Fruit fly (Drosophila melanogaster): ENCODE measurements around the gene CG13699.

The CG13699 gene

DNA sequence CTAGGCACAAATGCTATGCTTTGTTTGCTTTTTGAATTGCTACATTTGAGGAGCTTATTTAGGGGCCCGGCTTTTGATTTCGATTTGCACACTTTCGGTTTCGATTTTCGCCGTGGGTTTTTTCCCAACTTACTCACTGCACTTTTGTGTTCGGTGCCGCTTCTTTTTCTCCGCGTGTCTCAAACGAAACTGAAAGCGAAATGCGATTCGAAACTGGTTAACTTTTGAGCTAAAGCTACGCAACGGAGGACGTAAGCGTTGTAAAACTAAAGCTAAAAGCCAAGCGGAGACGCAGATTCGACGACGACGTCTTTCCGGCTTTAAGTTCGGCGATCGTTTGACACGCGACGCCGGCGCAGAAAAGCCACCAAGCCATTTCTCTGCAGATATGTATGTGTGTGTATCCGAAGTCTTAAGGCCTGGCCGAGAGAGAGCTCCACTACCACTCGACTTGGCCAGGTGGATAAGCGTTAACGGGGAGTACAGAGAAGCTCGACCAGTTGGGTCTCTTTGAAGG is at the start of gene CG13699:
TSS of gene CG13699 (minus strand) at position 349 of the 517 bp plus-strand sequence.
- TF ChIP-seq CG8478 (optimal IDR thresholded peaks at IDR 0.05): no peak
- no peak for TF ChIP-seq CTCF (optimal IDR thresholded peaks at IDR 0.05)

DNA sequence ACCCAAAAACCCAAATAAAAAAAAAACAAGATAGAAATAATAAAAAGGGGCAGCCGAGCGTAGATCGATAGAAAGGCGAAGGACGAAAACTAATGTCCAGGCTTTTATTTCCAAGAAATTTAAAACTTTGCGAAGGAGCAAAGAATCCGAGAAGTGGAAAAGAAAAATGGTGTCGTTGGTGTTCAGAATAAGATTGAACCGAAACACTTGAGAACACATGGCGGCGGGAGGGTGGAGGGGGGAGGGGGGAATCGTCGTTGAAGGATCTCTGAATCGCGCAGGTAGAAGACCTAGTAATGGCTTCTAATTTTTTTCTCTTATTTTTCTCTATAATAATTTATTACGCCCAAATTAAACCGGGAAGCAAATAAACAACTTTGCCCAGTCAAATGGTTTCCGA is 43.2 kb upstream of the CG13699 start:
- TF ChIP-seq CTCF (optimal IDR thresholded peaks at IDR 0.05) (no peak), CG8478 (optimal IDR thresholded peaks at IDR 0.05) (no peak)

DNA sequence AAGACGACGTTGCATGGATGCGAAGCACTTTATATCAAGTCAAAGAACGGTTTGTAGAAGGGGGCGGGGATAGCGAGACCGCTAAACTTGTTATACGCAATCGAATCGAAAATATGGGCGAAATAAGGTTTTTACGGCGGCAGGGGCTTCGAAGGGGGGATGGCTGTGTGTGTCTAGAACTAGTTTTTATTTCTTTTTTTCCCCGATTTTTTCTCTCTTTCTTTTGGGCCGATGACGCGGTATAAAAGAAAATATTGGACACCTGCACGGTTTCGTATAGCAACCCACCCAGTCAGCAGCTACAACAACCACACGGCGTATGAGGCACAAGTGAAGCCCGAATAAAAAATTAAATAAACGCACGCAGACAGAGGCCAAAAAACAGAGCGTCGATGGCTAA is 42.0 kb upstream of the CG13699 start:
- TF ChIP-seq CTCF (optimal IDR thresholded peaks at IDR 0.05) (no peak), CG8478 (optimal IDR thresholded peaks at IDR 0.05) (no peak)

DNA sequence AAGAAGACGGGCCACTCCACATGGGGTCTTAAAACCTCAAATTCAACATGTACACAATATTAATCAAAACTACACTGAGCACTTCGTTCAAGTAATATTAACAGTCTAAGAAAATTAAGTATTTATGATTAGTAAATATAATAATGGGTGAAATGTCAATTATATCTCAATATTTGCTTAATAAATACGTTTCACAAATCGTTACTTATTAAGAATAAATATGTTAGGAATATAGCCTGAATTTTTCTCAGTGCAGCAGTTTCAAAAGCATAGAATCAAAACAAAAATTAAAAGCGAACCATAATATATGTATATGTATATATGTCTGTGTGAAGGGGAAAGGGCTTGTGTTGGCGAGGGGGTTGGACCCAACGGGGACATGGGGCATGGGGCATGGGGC is 41.6 kb upstream of the CG13699 start:
- no peak for TF ChIP-seq CTCF (optimal IDR thresholded peaks at IDR 0.05)
- TF ChIP-seq CG8478 (optimal IDR thresholded peaks at IDR 0.05): no peak

DNA sequence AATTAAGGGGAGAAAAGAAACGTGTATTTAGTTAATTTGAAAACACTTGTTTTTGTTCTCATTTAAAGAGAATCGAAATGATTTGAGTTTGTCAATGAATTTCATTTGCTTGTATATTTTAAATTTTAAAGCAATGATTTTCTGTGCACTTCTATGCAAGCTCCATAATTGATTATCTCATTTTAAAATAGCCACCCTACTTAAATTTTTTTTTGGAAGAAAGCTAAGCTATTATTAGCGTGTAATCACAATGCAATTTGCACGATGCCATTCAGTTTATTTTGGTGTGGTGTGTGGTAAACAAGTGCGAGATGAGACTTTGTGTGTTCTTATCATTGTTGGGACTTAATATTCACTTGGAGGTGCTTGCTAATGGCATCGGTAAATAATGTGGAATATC is 38.9 kb upstream of the CG13699 start, which contains the start of gene CG7320:
TSS of gene CG7320 (plus strand) at position 301 of the 400 bp plus-strand sequence.
- TF ChIP-seq CTCF (optimal IDR thresholded peaks at IDR 0.05): no peak
- TF ChIP-seq CG8478 (optimal IDR thresholded peaks at IDR 0.05): no peak

DNA sequence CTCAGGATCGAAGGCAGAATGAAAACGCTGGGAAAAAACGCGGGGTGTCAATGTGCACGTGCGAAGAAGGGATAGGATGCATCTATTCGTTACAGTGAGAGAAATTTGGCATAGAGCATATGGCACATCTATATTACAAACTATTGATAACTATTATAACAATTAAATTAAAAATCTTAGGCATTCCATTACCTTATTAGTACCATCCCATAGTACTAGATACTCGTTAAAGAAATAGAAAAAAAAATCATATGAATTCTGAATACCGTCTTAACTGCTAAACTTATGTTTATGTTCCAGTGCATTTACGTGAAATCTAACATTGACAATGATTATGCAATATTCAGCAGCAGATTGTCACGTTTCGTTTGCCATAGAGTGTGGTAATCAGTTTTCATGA is 37.8 kb upstream of the CG13699 start:
- TF ChIP-seq CG8478 (optimal IDR thresholded peaks at IDR 0.05) (no peak), CTCF (optimal IDR thresholded peaks at IDR 0.05) (no peak)

DNA sequence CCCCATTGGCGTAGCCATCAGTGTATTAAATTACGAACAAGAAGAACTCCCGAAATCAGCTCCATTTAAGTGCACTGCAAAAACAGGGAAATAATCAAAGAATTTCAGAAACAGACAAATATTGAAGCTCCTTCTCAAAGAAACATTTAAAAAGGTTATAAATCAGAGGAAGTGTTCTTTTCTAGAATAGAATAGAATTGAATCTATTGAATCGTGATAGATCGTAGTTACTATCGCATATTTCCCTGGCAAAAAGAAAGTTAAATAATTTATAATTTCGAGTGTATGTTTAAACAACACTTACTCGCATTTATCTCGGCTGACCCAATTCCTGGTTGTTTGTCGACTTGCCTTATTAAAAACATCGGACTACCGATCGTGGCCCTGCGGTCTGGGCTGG is 36.4 kb upstream of the CG13699 start:
- TF ChIP-seq CG8478 (optimal IDR thresholded peaks at IDR 0.05): no peak
- no peak for TF ChIP-seq CTCF (optimal IDR thresholded peaks at IDR 0.05)

DNA sequence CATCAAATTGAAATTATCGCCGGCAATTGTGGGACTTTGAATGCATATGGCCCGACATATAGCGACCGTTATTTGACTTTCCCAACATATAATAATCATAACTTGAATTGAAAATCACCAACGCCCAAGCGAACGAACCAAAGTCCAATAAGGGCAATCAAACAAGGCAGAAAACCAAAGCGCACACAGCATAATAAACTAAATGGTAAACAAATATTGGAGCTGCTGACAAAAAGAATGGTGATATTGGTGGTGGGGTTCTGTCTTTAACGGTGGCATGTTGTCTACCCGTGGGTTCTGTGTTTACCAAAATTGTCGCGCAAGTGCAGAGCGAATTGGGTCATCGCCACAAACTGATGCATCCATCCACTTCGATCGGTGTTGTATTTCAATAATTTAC is 35.8 kb upstream of the CG13699 start:
- TF ChIP-seq CG8478 (optimal IDR thresholded peaks at IDR 0.05) (no peak), CTCF (optimal IDR thresholded peaks at IDR 0.05) (no peak)

DNA sequence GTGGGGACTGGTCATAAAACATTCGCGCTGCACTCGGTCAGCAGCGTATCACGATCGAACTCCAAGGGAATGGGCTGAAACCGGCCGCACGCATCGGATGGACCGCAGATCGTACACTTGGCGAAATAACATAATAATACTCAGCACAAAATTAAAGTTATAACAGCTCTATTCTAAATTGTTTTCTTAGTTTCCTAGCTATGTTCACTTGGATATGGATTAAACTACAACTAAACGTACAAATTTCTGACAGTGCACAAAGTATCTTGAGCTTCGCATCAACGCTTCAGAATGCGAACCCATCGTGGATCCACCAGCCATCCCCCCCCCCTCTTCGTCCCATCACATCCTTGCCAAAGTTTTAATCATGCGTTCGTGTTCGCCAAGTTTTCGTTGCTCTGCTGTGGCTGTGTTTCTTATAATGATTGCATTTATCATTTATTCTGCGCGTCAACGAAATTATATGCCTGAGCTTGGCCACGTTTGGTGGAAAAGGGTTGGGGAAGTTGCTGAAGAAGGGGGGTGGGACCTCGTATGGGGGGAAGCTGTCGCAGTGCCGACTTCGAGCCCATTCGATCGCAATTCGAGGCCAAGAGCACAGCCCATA is 32.8 kb upstream of the CG13699 start:
- no peak for TF ChIP-seq CG8478 (optimal IDR thresholded peaks at IDR 0.05)
- TF ChIP-seq CTCF (optimal IDR thresholded peaks at IDR 0.05): no peak

DNA sequence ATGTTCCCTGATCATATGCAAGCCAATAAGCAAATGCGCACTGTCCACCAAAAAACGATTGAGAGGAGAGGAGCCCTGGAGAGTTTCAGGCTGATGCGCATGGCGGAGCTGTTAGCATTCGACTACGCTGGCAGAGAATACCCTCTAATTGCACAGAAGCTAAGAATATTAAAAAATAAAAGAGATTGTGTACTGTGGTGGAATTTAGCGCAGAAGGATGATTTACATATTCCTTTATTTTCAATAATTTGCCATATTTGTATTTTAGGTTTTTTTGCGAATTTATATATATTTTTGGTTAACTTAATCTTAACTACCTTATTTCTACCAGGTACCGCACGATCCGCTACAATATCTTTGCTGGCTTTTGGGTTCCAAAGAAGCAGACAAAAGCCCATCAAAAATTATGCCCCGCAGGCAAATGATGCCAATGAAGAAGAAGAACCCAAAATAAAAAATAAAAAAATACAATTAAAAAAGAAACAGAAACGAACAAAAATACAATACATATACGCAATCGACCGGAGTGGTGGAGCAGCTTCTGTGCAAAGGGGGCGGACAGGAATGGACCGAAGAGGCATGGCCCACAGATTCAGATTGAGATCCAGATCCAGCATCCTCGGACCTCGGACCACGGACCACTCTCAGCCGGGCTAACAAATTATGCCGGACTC is 32.1 kb upstream of the CG13699 start:
- TF ChIP-seq CG8478 (optimal IDR thresholded peaks at IDR 0.05) (no peak), CTCF (optimal IDR thresholded peaks at IDR 0.05) (no peak)

DNA sequence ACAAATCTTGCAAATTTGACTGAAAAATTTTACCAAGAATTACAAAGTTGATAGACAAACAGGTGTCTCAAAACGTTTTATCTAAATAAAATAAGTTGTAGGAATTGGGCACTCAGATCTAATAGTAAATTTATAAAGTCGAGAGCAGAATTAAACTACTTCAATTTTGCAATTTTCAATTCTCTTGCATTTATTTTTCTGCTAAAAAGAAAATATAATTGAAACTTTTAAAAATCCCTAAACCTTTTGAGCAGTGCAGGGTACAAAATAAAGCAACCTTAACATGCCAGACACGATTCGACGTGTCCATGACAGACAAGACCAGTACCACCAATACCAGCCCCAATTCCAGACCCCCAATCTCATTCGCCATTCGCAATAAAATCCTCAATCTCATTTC is 31.3 kb upstream of the CG13699 start:
- TF ChIP-seq CTCF (optimal IDR thresholded peaks at IDR 0.05) (no peak), CG8478 (optimal IDR thresholded peaks at IDR 0.05) (no peak)

DNA sequence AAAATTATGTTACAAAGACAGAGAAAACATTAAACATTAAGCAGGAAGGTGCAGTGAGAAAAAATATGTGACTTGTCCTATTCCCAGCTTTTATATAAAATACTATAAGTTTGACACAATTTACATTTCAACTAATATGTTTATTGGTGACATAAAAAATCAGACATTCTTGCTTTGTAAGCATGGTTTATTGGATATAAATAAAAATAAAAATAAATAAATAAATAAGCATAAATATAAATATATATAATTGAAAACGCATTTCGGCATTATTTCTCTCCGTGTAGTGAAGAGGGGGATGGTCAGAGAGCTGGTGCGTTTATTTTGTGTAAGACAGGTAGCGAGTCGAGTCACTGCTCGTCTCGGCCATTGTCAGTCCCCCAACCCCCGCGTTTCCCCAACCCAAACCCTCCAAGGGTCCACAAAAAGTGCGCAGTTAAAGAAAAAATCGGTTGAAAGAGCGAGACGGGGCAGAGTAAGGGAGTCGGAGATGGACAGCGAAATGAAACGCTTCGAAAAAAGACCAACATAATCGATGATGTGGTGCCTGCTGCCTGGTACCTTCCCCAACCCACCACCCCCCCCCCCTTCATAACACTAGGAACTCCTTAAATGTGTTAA is 30.6 kb upstream of the CG13699 start:
- no peak for TF ChIP-seq CTCF (optimal IDR thresholded peaks at IDR 0.05)
- no peak for TF ChIP-seq CG8478 (optimal IDR thresholded peaks at IDR 0.05)

DNA sequence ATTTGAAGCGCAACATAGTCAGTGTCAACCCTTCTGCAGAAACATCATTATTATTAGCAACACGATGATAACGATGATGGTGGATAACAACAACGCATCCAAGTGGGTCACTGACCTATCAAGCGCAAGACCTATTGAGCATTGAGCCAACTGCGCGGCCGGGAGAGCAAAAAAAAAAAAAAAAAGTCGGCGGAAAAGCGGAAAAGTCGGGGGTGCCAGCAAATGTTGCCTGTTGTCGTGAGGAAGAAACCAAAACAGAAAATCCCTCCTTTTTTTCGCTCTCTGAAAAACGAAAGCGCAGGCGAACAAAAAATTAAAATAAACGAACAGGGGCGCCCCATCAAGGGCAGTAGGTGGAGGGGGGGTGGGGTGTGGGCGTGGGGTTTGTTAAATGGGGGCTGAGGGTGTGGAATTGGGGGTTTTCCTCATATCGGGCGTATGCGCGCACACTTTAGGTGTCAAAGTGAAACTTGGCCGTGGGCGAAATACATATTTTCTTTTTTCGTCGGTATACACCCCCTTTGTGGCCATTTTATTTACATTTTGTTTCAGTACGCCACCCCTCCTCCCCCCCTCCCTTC is 29.3 kb upstream of the CG13699 start:
- TF ChIP-seq CTCF (optimal IDR thresholded peaks at IDR 0.05) (no peak), CG8478 (optimal IDR thresholded peaks at IDR 0.05) (no peak)

DNA sequence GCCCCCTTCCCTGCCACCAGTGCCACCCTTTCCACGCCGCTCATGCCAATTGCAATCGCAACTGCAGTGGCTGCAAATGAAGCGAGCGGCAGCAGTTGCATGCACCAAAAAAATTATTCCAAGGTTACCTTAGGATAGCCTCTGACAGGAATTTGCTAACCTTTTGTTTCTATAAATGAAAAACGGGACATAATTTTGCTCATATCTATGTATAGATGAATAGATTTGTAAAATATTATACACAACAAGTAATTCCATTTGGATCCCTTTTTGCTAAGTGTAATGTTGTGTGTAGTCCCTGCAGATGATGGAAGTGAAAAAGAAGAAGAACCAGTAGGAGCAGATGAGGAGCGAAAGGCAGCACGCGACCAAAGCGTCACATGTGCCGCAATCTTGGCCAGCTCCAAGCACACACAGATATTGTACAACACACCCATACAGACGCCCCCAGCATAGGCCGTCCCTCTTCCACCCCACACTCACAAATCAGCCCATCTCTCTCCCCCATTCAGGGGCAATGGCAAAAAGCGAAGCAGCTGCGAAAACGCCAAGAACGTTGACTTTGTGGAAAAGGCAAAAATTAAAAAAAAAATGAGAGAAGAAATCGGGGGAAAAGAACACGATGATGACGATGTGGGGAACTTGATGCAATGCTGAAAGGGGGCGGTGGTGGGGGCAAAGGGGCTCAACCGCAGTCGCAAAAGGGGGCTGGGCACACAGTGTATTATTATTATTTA is 28.3 kb upstream of the CG13699 start:
- TF ChIP-seq CTCF (optimal IDR thresholded peaks at IDR 0.05): no peak
- no peak for TF ChIP-seq CG8478 (optimal IDR thresholded peaks at IDR 0.05)
